Worm (Caenorhabditis elegans): ENCODE measurements around the gene F54C9.14.

- TF ChIP-seq ztf-29 (GFP tag; IDR thresholded peaks at IDR 0.05), result no peak
- TF ChIP-seq tab-1 (GFP tag; IDR thresholded peaks at IDR 0.05), result no peak
- TF ChIP-seq T22C8.4 (GFP tag; IDR thresholded peaks at IDR 0.05), result no peak
- no peak for TF ChIP-seq flt-1 (GFP tag; IDR thresholded peaks at IDR 0.05)
- TF ChIP-seq ref-1 (GFP tag; conservative IDR thresholded peaks at IDR 0.05), result no peak
- no peak for TF ChIP-seq klf-2 (GFP tag; conservative IDR thresholded peaks at IDR 0.05)
- TF ChIP-seq ztf-23 (GFP tag; IDR thresholded peaks at IDR 0.05), result no peak
Measured at ce11 chrII:8589227-8589626, 27.1 kb downstream of the F54C9.14 start.

All from whole organism, midembryonic.